Worm (Caenorhabditis elegans): ENCODE measurements around the gene Y69A2AR.28.

ce11 chrIV:2568267-2568666, 44.6 kb downstream of the Y69A2AR.28 start, which contains the start of the genes Y69A2AR.25 and Y69A2AR.12:
- TF ChIP-seq pha-4 (GFP tag; IDR thresholded peaks at IDR 0.05) (no peak), pha-4 (tag; optimal IDR thresholded peaks at IDR 0.05) (no peak), daf-16 (GFP tag; optimal IDR thresholded peaks at IDR 0.05) (no peak), daf-16 (tag; optimal IDR thresholded peaks at IDR 0.05) (no peak), aly-2 (tag; optimal IDR thresholded peaks at IDR 0.05) (no peak)
